Worm (Caenorhabditis elegans) whole organism, midembryonic: Measurements from ENCODE around the gene F10G7.5.

ENCODE experiments used
- T22C8.4 ChIP-seq: fragments of 200-800 bp; sonication (Bioruptor generic); IDR thresholded peaks from 2 replicates; pipeline ENCODE4 v1.3.6; 2022; ENCODE audit warnings: missing genetic modification characterization, missing compliant biosample characterization
- cog-1 ChIP-seq: sonication (generic microtip); optimal IDR thresholded peaks from 2 replicates; lab custom pipeline; 2016; ENCODE audit warnings: missing genetic modification characterization, missing compliant biosample characterization
- flt-1 ChIP-seq: fragments of 200-800 bp; sonication (Bioruptor generic); IDR thresholded peaks from 2 replicates; pipeline ENCODE4 v1.3.6; 2022; ENCODE audit warnings: missing genetic modification characterization, missing compliant biosample characterization
- klf-2 ChIP-seq: fragments of 200-800 bp; sonication (Bioruptor generic); conservative IDR thresholded peaks from 2 replicates; pipeline ENCODE4 v1.3.6; 2022; ENCODE audit warnings: missing genetic modification reagents, missing genetic modification characterization, missing compliant biosample characterization
- med-1 ChIP-seq: sonication (generic microtip); optimal IDR thresholded peaks from 2 replicates; lab custom pipeline; 2017; ENCODE audit warnings: missing genetic modification characterization, mild to moderate bottlenecking, missing compliant biosample characterization, antibody characterized with exemption, missing genetic modification reagents; ENCODE audit not compliant: insufficient read depth
- ref-1 ChIP-seq: fragments of 200-800 bp; sonication (Bioruptor generic); conservative IDR thresholded peaks from 2 replicates; pipeline ENCODE4 v1.3.6; 2022; ENCODE audit warnings: missing genetic modification reagents, missing genetic modification characterization, missing compliant biosample characterization
- tab-1 ChIP-seq: fragments of 200-800 bp; sonication (Bioruptor generic); IDR thresholded peaks from 2 replicates; pipeline ENCODE4 v1.3.6; 2022; ENCODE audit warnings: missing genetic modification characterization, missing compliant biosample characterization
- ztf-23 ChIP-seq: fragments of 200-800 bp; sonication (Bioruptor generic); IDR thresholded peaks from 2 replicates; pipeline ENCODE4 v1.3.6; 2022; ENCODE audit warnings: missing genetic modification reagents, missing genetic modification characterization, missing compliant biosample characterization
- ztf-29 ChIP-seq: fragments of 200-800 bp; sonication (Bioruptor generic); IDR thresholded peaks from 2 replicates; pipeline ENCODE4 v1.3.6; 2022; ENCODE audit warnings: missing genetic modification reagents, missing genetic modification characterization, missing compliant biosample characterization

Gene F10G7.5

ce11 chrII:4672584-4673110, 20.6 kb upstream of the F10G7.5 start, which contains the start of the genes clec-140 and hmg-11:
clec-140 (plus strand) TSS chrII:4673060.
hmg-11 (plus strand) TSS chrII:4673085.
- TF ChIP-seq ref-1 (GFP tag; lab: Robert Waterston, UW): no peak
- no peak for TF ChIP-seq klf-2 (GFP tag; lab: Robert Waterston, UW)
- TF ChIP-seq flt-1: 0 out of 2 replicates have a peak, but pooled peaks have one; percentile 37
- peak; percentile 52 for TF ChIP-seq T22C8.4 (GFP tag; lab: Robert Waterston, UW)
- TF ChIP-seq ztf-29 (GFP tag; lab: Robert Waterston, UW): no peak
- no peak for TF ChIP-seq med-1 (GFP tag; lab: Kevin White, UChicago)
- TF ChIP-seq tab-1 (GFP tag; lab: Robert Waterston, UW): no peak
- peak; percentile 66 for TF ChIP-seq cog-1 (tag; lab: Kevin White, UChicago)
- TF ChIP-seq ztf-23: 0 out of 2 replicates have a peak, but pooled peaks have one; percentile 52

ce11 chrII:4673242-4673641, 20.0 kb upstream of the F10G7.5 start:
- TF ChIP-seq ztf-29 (GFP tag; lab: Robert Waterston, UW): no peak
- TF ChIP-seq ref-1 (GFP tag; lab: Robert Waterston, UW): no peak
- no peak for TF ChIP-seq ztf-23
- no peak for TF ChIP-seq tab-1 (GFP tag; lab: Robert Waterston, UW)
- no peak for TF ChIP-seq med-1 (GFP tag; lab: Kevin White, UChicago)
- no peak for TF ChIP-seq klf-2 (GFP tag; lab: Robert Waterston, UW)
- no peak for TF ChIP-seq flt-1
- no peak for TF ChIP-seq cog-1 (tag; lab: Kevin White, UChicago)
- TF ChIP-seq T22C8.4 (GFP tag; lab: Robert Waterston, UW): no peak

ce11 chrII:4673670-4674069, 19.5 kb upstream of the F10G7.5 start:
- no peak for TF ChIP-seq flt-1

ce11 chrII:4674188-4674587, 19.0 kb upstream of the F10G7.5 start:
- TF ChIP-seq klf-2 (GFP tag; lab: Robert Waterston, UW) (no peak), med-1 (GFP tag; lab: Kevin White, UChicago) (no peak), ztf-29 (GFP tag; lab: Robert Waterston, UW) (no peak), ref-1 (GFP tag; lab: Robert Waterston, UW) (no peak), flt-1 (no peak), T22C8.4 (GFP tag; lab: Robert Waterston, UW) (no peak), ztf-23 (no peak), cog-1 (tag; lab: Kevin White, UChicago) (no peak), tab-1 (GFP tag; lab: Robert Waterston, UW) (no peak)

- no peak for TF ChIP-seq klf-2 (GFP tag; lab: Robert Waterston, UW)
- no peak for TF ChIP-seq ref-1 (GFP tag; lab: Robert Waterston, UW)
- no peak for TF ChIP-seq T22C8.4 (GFP tag; lab: Robert Waterston, UW)
- TF ChIP-seq med-1 (GFP tag; lab: Kevin White, UChicago): no peak
- no peak for TF ChIP-seq ztf-29 (GFP tag; lab: Robert Waterston, UW)
- no peak for TF ChIP-seq cog-1 (tag; lab: Kevin White, UChicago)
- no peak for TF ChIP-seq ztf-23
- TF ChIP-seq flt-1: no peak
- no peak for TF ChIP-seq tab-1 (GFP tag; lab: Robert Waterston, UW)
These were observed 17.7 kb upstream of the F10G7.5 start, which contains the start of gene T05A7.3 for ce11 chrII:4675481-4675880. T05A7.3 (plus strand) TSS chrII:4675781.

ce11 chrII:4676241-4676640, 17.0 kb upstream of the F10G7.5 start:
- TF ChIP-seq ref-1 (GFP tag; lab: Robert Waterston, UW): no peak
- TF ChIP-seq ztf-23: no peak
- no peak for TF ChIP-seq cog-1 (tag; lab: Kevin White, UChicago)
- no peak for TF ChIP-seq T22C8.4 (GFP tag; lab: Robert Waterston, UW)
- no peak for TF ChIP-seq med-1 (GFP tag; lab: Kevin White, UChicago)
- no peak for TF ChIP-seq tab-1 (GFP tag; lab: Robert Waterston, UW)
- no peak for TF ChIP-seq ztf-29 (GFP tag; lab: Robert Waterston, UW)
- no peak for TF ChIP-seq flt-1
- TF ChIP-seq klf-2 (GFP tag; lab: Robert Waterston, UW): no peak

- TF ChIP-seq tab-1 (GFP tag; lab: Robert Waterston, UW) (no peak), ref-1 (GFP tag; lab: Robert Waterston, UW) (no peak), flt-1 (no peak), ztf-23 (no peak), cog-1 (tag; lab: Kevin White, UChicago) (no peak), klf-2 (GFP tag; lab: Robert Waterston, UW) (no peak), T22C8.4 (GFP tag; lab: Robert Waterston, UW) (no peak), ztf-29 (GFP tag; lab: Robert Waterston, UW) (no peak), med-1 (GFP tag; lab: Kevin White, UChicago) (no peak)
These were observed 15.3 kb upstream of the F10G7.5 start, which contains the start of gene T05A7.1 for ce11 chrII:4677916-4678315. T05A7.1 (plus strand) TSS chrII:4678216.

- TF ChIP-seq ztf-23: no peak
- TF ChIP-seq tab-1 (GFP tag; lab: Robert Waterston, UW): no peak
- TF ChIP-seq med-1 (GFP tag; lab: Kevin White, UChicago): no peak
- no peak for TF ChIP-seq T22C8.4 (GFP tag; lab: Robert Waterston, UW)
- TF ChIP-seq ref-1 (GFP tag; lab: Robert Waterston, UW): no peak
- no peak for TF ChIP-seq flt-1
- no peak for TF ChIP-seq ztf-29 (GFP tag; lab: Robert Waterston, UW)
- no peak for TF ChIP-seq cog-1 (tag; lab: Kevin White, UChicago)
- no peak for TF ChIP-seq klf-2 (GFP tag; lab: Robert Waterston, UW)
These were observed 11.8 kb upstream of the F10G7.5 start, which contains the start of gene T05A7.7 for ce11 chrII:4681391-4681790. T05A7.7 (minus strand) TSS chrII:4681491.

ce11 chrII:4683693-4684092, 9.5 kb upstream of the F10G7.5 start, which contains the start of gene sre-40:
sre-40 (minus strand) TSS chrII:4683793.
- TF ChIP-seq ztf-23 (no peak), ztf-29 (GFP tag; lab: Robert Waterston, UW) (no peak), T22C8.4 (GFP tag; lab: Robert Waterston, UW) (no peak), ref-1 (GFP tag; lab: Robert Waterston, UW) (no peak), flt-1 (no peak), cog-1 (tag; lab: Kevin White, UChicago) (no peak), tab-1 (GFP tag; lab: Robert Waterston, UW) (no peak), med-1 (GFP tag; lab: Kevin White, UChicago) (no peak), klf-2 (GFP tag; lab: Robert Waterston, UW) (no peak)
